Fruit fly (Drosophila melanogaster) whole organism, embryonic: ENCODE data around the gene Targ3.
A peak's percentile ranks its signal among the peaks of the same experiment; 100 is the strongest.

ENCODE experiments used
- Asciz ChIP-seq: fragments of 200-800 bp; sonication (Bioruptor generic); optimal IDR thresholded peaks from 2 replicates; lab custom pipeline; 2017; ENCODE audit warnings: missing biosample characterization, mild to moderate bottlenecking, missing genetic modification characterization, missing genetic modification reagents
- Blimp-1 ChIP-seq: fragments of 200-800 bp; sonication (Bioruptor generic); optimal IDR thresholded peaks from 3 replicates; lab custom pipeline; 2018; ENCODE audit warnings: missing biosample characterization, missing genetic modification characterization, mild to moderate bottlenecking, moderate library complexity, missing genetic modification reagents
- CG1024 ChIP-seq: fragments of 200-800 bp; sonication (Bioruptor generic); IDR thresholded peaks from 2 replicates; pipeline ENCODE4 v1.3.6; 2022; ENCODE audit warnings: missing biosample characterization, missing genetic modification characterization
- CG10366 ChIP-seq: fragments of 200-800 bp; sonication (Bioruptor generic); IDR thresholded peaks from 2 replicates; pipeline ENCODE4 v1.3.6; 2022; ENCODE audit warnings: missing biosample characterization, missing genetic modification characterization
- CG10959 ChIP-seq: fragments of 200-800 bp; sonication (Bioruptor generic); IDR thresholded peaks from 2 replicates; pipeline ENCODE4 v1.3.6; 2022; ENCODE audit warnings: missing biosample characterization, missing genetic modification characterization
- CG11085 ChIP-seq: fragments of 200-800 bp; sonication (Bioruptor generic); IDR thresholded peaks from 2 replicates; pipeline ENCODE4 v1.3.6; 2022; ENCODE audit warnings: missing biosample characterization, missing genetic modification characterization
- CG12071 ChIP-seq: fragments of 200-800 bp; sonication (Bioruptor generic); optimal IDR thresholded peaks from 3 replicates; lab custom pipeline; 2018; ENCODE audit warnings: missing biosample characterization, mild to moderate bottlenecking, missing genetic modification characterization
- CG12942 ChIP-seq: fragments of 200-800 bp; sonication (Bioruptor generic); optimal IDR thresholded peaks from 3 replicates; lab custom pipeline; 2016; ENCODE audit warnings: missing biosample characterization, missing genetic modification characterization
- CG13123 ChIP-seq: fragments of 200-800 bp; sonication (Bioruptor generic); optimal IDR thresholded peaks from 2 replicates; lab custom pipeline; 2016; ENCODE audit warnings: missing biosample characterization, missing genetic modification characterization
- CG16863 ChIP-seq: fragments of 200-800 bp; sonication (Bioruptor generic); optimal IDR thresholded peaks from 3 replicates; lab custom pipeline; 2016; ENCODE audit warnings: missing biosample characterization, missing genetic modification characterization
- CG17912 ChIP-seq: fragments of 200-800 bp; sonication (Bioruptor generic); optimal IDR thresholded peaks from 2 replicates; lab custom pipeline; 2018; ENCODE audit warnings: missing biosample characterization, mild to moderate bottlenecking, missing genetic modification characterization
- CG30431 ChIP-seq: fragments of 200-800 bp; sonication (Bioruptor generic); optimal IDR thresholded peaks from 2 replicates; lab custom pipeline; 2017; ENCODE audit warnings: missing biosample characterization, missing genetic modification characterization
- CG3281 ChIP-seq: fragments of 200-800 bp; sonication (Bioruptor generic); optimal IDR thresholded peaks from 3 replicates; lab custom pipeline; 2017; ENCODE audit warnings: missing biosample characterization, mild to moderate bottlenecking, missing genetic modification characterization
- CG3726 ChIP-seq: fragments of 200-800 bp; sonication (Bioruptor generic); IDR thresholded peaks from 3 replicates; pipeline ENCODE4, ENCODE4 v1.3.6; 2022; ENCODE audit warnings: missing biosample characterization, missing genetic modification characterization
- CG4424 ChIP-seq: fragments of 200-800 bp; sonication (Bioruptor generic); optimal IDR thresholded peaks from 3 replicates; lab custom pipeline; 2016; ENCODE audit warnings: missing biosample characterization, missing genetic modification characterization
- CG6175 ChIP-seq: fragments of 200-800 bp; sonication (Bioruptor generic); IDR thresholded peaks from 3 replicates; pipeline ENCODE4 v1.3.6; 2022; ENCODE audit warnings: missing biosample characterization, missing genetic modification characterization
- CG6272 ChIP-seq: fragments of 200-800 bp; sonication (Bioruptor generic); IDR thresholded peaks from 2 replicates; pipeline ENCODE4 v1.3.6; 2022; ENCODE audit warnings: missing biosample characterization, missing genetic modification characterization
- CG6791 ChIP-seq: fragments of 200-800 bp; sonication (Bioruptor generic); IDR thresholded peaks from 3 replicates; pipeline ENCODE4 v1.3.6; 2022; ENCODE audit warnings: missing biosample characterization, missing genetic modification characterization; ENCODE audit not compliant: partially characterized antibody
- CG7987 ChIP-seq: fragments of 200-800 bp; sonication (Bioruptor generic); optimal IDR thresholded peaks from 2 replicates; lab custom pipeline; 2018; ENCODE audit warnings: missing biosample characterization, mild to moderate bottlenecking, missing genetic modification characterization, moderate library complexity
- CG8478 ChIP-seq: fragments of >200 bp; optimal IDR thresholded peaks from 2 replicates; lab custom pipeline; 2018
- CG8765 ChIP-seq: fragments of 200-800 bp; sonication (Bioruptor generic); IDR thresholded peaks from 2 replicates; pipeline ENCODE4 v1.3.6; 2022; ENCODE audit warnings: missing biosample characterization, missing genetic modification characterization
- Deaf1 ChIP-seq: fragments of 200-800 bp; optimal IDR thresholded peaks from 3 replicates; lab custom pipeline; 2019; ENCODE audit warnings: missing biosample characterization, mild to moderate bottlenecking, missing genetic modification characterization, moderate library complexity
- Drgx ChIP-seq: fragments of 200-800 bp; sonication (Bioruptor generic); IDR thresholded peaks from 2 replicates; pipeline ENCODE4 v1.3.6; 2022; ENCODE audit warnings: missing biosample characterization, missing genetic modification characterization
- Eip74EF ChIP-seq, 2 experiments: fragments of 200-800 bp in 1 of 2; fragments of >200 bp in 1 of 2; sonication (Bioruptor generic) in 1 of 2; optimal IDR thresholded peaks; 2 replicates each; lab custom pipeline; 2017 to 2019; ENCODE audit warnings: missing biosample characterization in 2 of 2, missing genetic modification characterization in 2 of 2, mild to moderate bottlenecking in 1 of 2, moderate library complexity in 1 of 2
- Ets65A ChIP-seq: fragments of 200-800 bp; sonication (Bioruptor generic); peaks from one replicate; lab custom pipeline; 2016; ENCODE audit warnings: missing biosample characterization, missing genetic modification characterization
- NK7.1 ChIP-seq: fragments of 200-800 bp; sonication (Bioruptor generic); optimal IDR thresholded peaks from 3 replicates; lab custom pipeline; 2016; ENCODE audit warnings: missing biosample characterization, missing genetic modification characterization
- Nf-YB ChIP-seq: fragments of 200-800 bp; sonication (Bioruptor generic); optimal IDR thresholded peaks from 3 replicates; lab custom pipeline; 2019; ENCODE audit warnings: missing biosample characterization, mild to moderate bottlenecking, missing genetic modification characterization, moderate library complexity
- Pdp1 ChIP-seq, 2 experiments: fragments of 200-800 bp; sonication (Bioruptor generic); optimal IDR thresholded peaks; 3 replicates each; lab custom pipeline; 2016; ENCODE audit warnings: missing biosample characterization in 2 of 2, missing genetic modification characterization in 2 of 2, mild to moderate bottlenecking in 1 of 2, moderate library complexity in 1 of 2
- Poxn ChIP-seq: fragments of 200-800 bp; sonication (Bioruptor generic); IDR thresholded peaks from 2 replicates; pipeline ENCODE4 v1.3.6; 2022; ENCODE audit warnings: missing biosample characterization, missing genetic modification characterization
- TFAM ChIP-seq: fragments of 200-800 bp; sonication (Bioruptor generic); optimal IDR thresholded peaks from 2 replicates; lab custom pipeline; 2017; ENCODE audit warnings: missing biosample characterization, missing genetic modification characterization, inconsistent platforms
- Trl ChIP-seq, 3 experiments: fragments of >200 bp in 2 of 3; fragments of 200-800 bp in 1 of 3; sonication (Bioruptor generic) in 1 of 3; optimal IDR thresholded peaks; 2 replicates in 1 of 3; 3 replicates in 2 of 3; lab custom pipeline; 2016 to 2017; ENCODE audit warnings: missing biosample characterization in 1 of 3, missing genetic modification characterization in 1 of 3
- Xbp1 ChIP-seq: fragments of 200-800 bp; sonication (Bioruptor generic); optimal IDR thresholded peaks from 3 replicates; lab custom pipeline; 2016; ENCODE audit warnings: missing biosample characterization, mild to moderate bottlenecking, missing genetic modification characterization
- ase ChIP-seq: fragments of 200-800 bp; sonication (Bioruptor generic); IDR thresholded peaks from 3 replicates; pipeline ENCODE4 v1.3.6; 2022; ENCODE audit warnings: missing biosample characterization, missing genetic modification characterization
- az2 ChIP-seq: fragments of 200-800 bp; sonication (Bioruptor generic); optimal IDR thresholded peaks from 3 replicates; lab custom pipeline; 2016; ENCODE audit warnings: missing biosample characterization, missing genetic modification characterization
- cas ChIP-seq: fragments of 200-800 bp; sonication (Bioruptor generic); IDR thresholded peaks from 2 replicates; pipeline ENCODE4 v1.3.6; 2022; ENCODE audit warnings: missing biosample characterization, missing genetic modification characterization
- cg ChIP-seq: fragments of 200-800 bp; sonication (Bioruptor generic); optimal IDR thresholded peaks from 3 replicates; lab custom pipeline; 2019; ENCODE audit warnings: missing biosample characterization, mild to moderate bottlenecking, missing genetic modification characterization, moderate library complexity
- chinmo ChIP-seq: fragments of 200-800 bp; sonication (Bioruptor generic); IDR thresholded peaks from 4 replicates; pipeline ENCODE4 v1.3.6; 2022; ENCODE audit warnings: missing biosample characterization, missing genetic modification characterization; ENCODE audit not compliant: partially characterized antibody
- chn ChIP-seq: fragments of 200-800 bp; sonication (Bioruptor generic); optimal IDR thresholded peaks from 2 replicates; lab custom pipeline; 2016; ENCODE audit warnings: missing biosample characterization, missing genetic modification characterization
- ci ChIP-seq: fragments of 200-800 bp; sonication (Bioruptor generic); IDR thresholded peaks from 3 replicates; pipeline ENCODE4 v1.3.6; 2022; ENCODE audit warnings: missing biosample characterization, missing genetic modification characterization
- crol ChIP-seq: fragments of 200-800 bp; sonication (Bioruptor generic); IDR thresholded peaks from 2 replicates; pipeline ENCODE4 v1.3.6; 2022; ENCODE audit warnings: missing biosample characterization, missing genetic modification characterization
- ftz-f1 ChIP-seq: fragments of 200-800 bp; sonication (Bioruptor generic); optimal IDR thresholded peaks from 2 replicates; lab custom pipeline; 2016; ENCODE audit warnings: missing biosample characterization, missing genetic modification characterization
- gcm ChIP-seq: fragments of 200-800 bp; sonication (Bioruptor generic); optimal IDR thresholded peaks from 2 replicates; lab custom pipeline; 2019; ENCODE audit warnings: missing biosample characterization, mild to moderate bottlenecking, missing genetic modification characterization, moderate library complexity
- hkb ChIP-seq, 2 experiments: fragments of 200-800 bp in 1 of 2; fragments of >200 bp in 1 of 2; sonication (Bioruptor generic) in 1 of 2; IDR thresholded peaks in 1 of 2; optimal IDR thresholded peaks in 1 of 2; 2 replicates each; pipeline versions ENCODE4 v1.3.6 to Lab custom; 2017 to 2022; ENCODE audit warnings: missing biosample characterization in 1 of 2, missing genetic modification characterization in 1 of 2
- nmo ChIP-seq: fragments of 200-800 bp; sonication (Bioruptor generic); optimal IDR thresholded peaks from 2 replicates; lab custom pipeline; 2018; ENCODE audit warnings: missing biosample characterization, mild to moderate bottlenecking, missing genetic modification characterization, moderate library complexity
- peb ChIP-seq: fragments of 200-800 bp; sonication (Bioruptor generic); IDR thresholded peaks from 2 replicates; pipeline ENCODE4 v1.3.6; 2022; ENCODE audit warnings: missing biosample characterization, missing genetic modification characterization
- row ChIP-seq: fragments of 200-800 bp; sonication (Bioruptor generic); IDR thresholded peaks from 3 replicates; pipeline ENCODE4 v1.3.6; 2022; ENCODE audit warnings: missing biosample characterization, missing genetic modification characterization
- so ChIP-seq: fragments of 200-800 bp; sonication (Bioruptor generic); IDR thresholded peaks from 3 replicates; pipeline ENCODE4 v1.3.6; 2022; ENCODE audit warnings: missing biosample characterization, missing genetic modification characterization
- tgo ChIP-seq: fragments of 200-800 bp; sonication (Bioruptor generic); IDR thresholded peaks from 3 replicates; pipeline ENCODE4 v1.3.6; 2022; ENCODE audit warnings: missing biosample characterization, missing genetic modification characterization
- tna ChIP-seq: fragments of 200-800 bp; sonication (Bioruptor generic); IDR thresholded peaks from 2 replicates; pipeline ENCODE4 v1.3.6; 2022; ENCODE audit warnings: missing biosample characterization, missing genetic modification characterization; ENCODE audit not compliant: partially characterized antibody
- z ChIP-seq: fragments of 200-800 bp; sonication (Bioruptor generic); IDR thresholded peaks from 3 replicates; pipeline ENCODE4 v1.3.6; 2022; ENCODE audit warnings: missing biosample characterization, missing genetic modification characterization

Gene Targ3

dm6 chr3L:21224701-21225223 is 28.1 kb downstream of the Targ3 start:
- TF ChIP-seq ci (0 out of 3 replicates have a peak, but pooled peaks have one; percentile 49), tgo (GFP tag; lab: Robert Waterston, UW) (no peak), z (GFP tag; lab: Robert Waterston, UW) (peak; percentile 81; the same call in 2 of the 3 replicates), crol (GFP tag; lab: Robert Waterston, UW) (peak; percentile 80), chinmo (GFP tag; lab: Robert Waterston, UW) (no peak), cas (GFP tag; lab: Robert Waterston, UW) (no peak), Pdp1 (GFP tag; optimal IDR thresholded peaks at IDR 0.05; lab: Kevin White, UChicago) (peak in 1 of 2 experiments; percentile 95), Deaf1 (tag; lab: Kevin White, UChicago) (peak; percentile 68), Eip74EF (GFP tag; optimal IDR thresholded peaks at IDR 0.05; lab: Kevin White, UChicago) (peak in 1 of 2 experiments; percentile 87), az2 (GFP tag; lab: Kevin White, UChicago) (no peak), Blimp-1 (peak; percentile 15), CG13123 (no peak), Drgx (GFP tag; lab: Robert Waterston, UW) (peak; percentile 18; the same call in 1 of the 2 replicates), CG12942 (no peak), CG16863 (GFP tag; lab: Kevin White, UChicago) (no peak), Asciz (GFP tag; lab: Kevin White, UChicago) (no peak), peb (GFP tag; lab: Robert Waterston, UW) (no peak), cg (peak; percentile 76), CG3726 (no peak), CG3281 (GFP tag; lab: Kevin White, UChicago) (no peak), Poxn (GFP tag; lab: Robert Waterston, UW) (no peak), CG11085 (GFP tag; lab: Robert Waterston, UW) (no peak), Trl (optimal IDR thresholded peaks at IDR 0.05; lab: Kevin White, UChicago) (peak in 1 of 2 experiments; percentile 11), Trl (GFP tag; optimal IDR thresholded peaks at IDR 0.05; lab: Kevin White, UChicago) (no peak), CG10959 (GFP tag; lab: Robert Waterston, UW) (no peak), CG30431 (GFP tag; lab: Kevin White, UChicago) (no peak), hkb (optimal IDR thresholded peaks at IDR 0.05; lab: Kevin White, UChicago) (no peak), hkb (GFP tag; IDR thresholded peaks at IDR 0.05; lab: Robert Waterston, UW) (no peak), so (GFP tag; lab: Robert Waterston, UW) (0 out of 3 replicates have a peak, but pooled peaks have one; percentile 16), Nf-YB (GFP tag; lab: Kevin White, UChicago) (peak; percentile 5), tna (GFP tag; lab: Robert Waterston, UW) (no peak), CG7987 (GFP tag; lab: Kevin White, UChicago) (no peak), row (GFP tag; lab: Robert Waterston, UW) (0 out of 3 replicates have a peak, but pooled peaks have one; percentile 11), CG6791 (0 out of 3 replicates have a peak, but pooled peaks have one; percentile 39), CG1024 (GFP tag; lab: Robert Waterston, UW) (no peak), CG8478 (lab: Kevin White, UChicago) (peak; percentile 60), CG17912 (GFP tag; lab: Kevin White, UChicago) (no peak), chn (GFP tag; lab: Kevin White, UChicago) (no peak), CG6272 (no peak), CG10366 (GFP tag; lab: Robert Waterston, UW) (no peak), CG4424 (GFP tag; lab: Kevin White, UChicago) (no peak), nmo (GFP tag; lab: Kevin White, UChicago) (no peak), ftz-f1 (GFP tag; lab: Kevin White, UChicago) (no peak), ase (GFP tag; lab: Robert Waterston, UW) (no peak), gcm (GFP tag; lab: Kevin White, UChicago) (no peak), TFAM (GFP tag; lab: Kevin White, UChicago) (no peak), NK7.1 (GFP tag; lab: Kevin White, UChicago) (no peak), CG12071 (GFP tag; lab: Kevin White, UChicago) (no peak), Ets65A (GFP tag; lab: Kevin White, UChicago) (peak; percentile 31), CG6175 (0 out of 3 replicates have a peak, but pooled peaks have one; percentile 8), CG8765 (GFP tag; lab: Robert Waterston, UW) (no peak), Xbp1 (GFP tag; lab: Kevin White, UChicago) (peak; percentile 52)
